Worm (Caenorhabditis elegans) whole organism, young adult: ENCODE measurements around the gene C06E4.3.

ENCODE experiments used
- B0035.1 ChIP-seq: sonication (generic microtip); optimal IDR thresholded peaks from 2 replicates; lab custom pipeline; 2016; ENCODE audit warnings: missing genetic modification characterization, mild to moderate bottlenecking, missing compliant biosample characterization, missing genotype, missing genetic modification reagents
- B0336.3 ChIP-seq: fragments of 200-800 bp; sonication (Bioruptor generic); IDR thresholded peaks from 2 replicates; pipeline ENCODE4 v1.3.6; 2022; ENCODE audit warnings: missing genetic modification characterization, missing compliant biosample characterization
- C06A6.2 ChIP-seq: fragments of 200-800 bp; sonication (Bioruptor generic); conservative IDR thresholded peaks from 2 replicates; pipeline ENCODE4 v1.3.6; 2022; ENCODE audit warnings: missing genetic modification characterization, missing compliant biosample characterization
- F10E7.11 ChIP-seq: sonication (generic microtip); optimal IDR thresholded peaks from 2 replicates; lab custom pipeline; 2017; ENCODE audit warnings: mild to moderate bottlenecking, missing genetic modification characterization, moderate library complexity, missing compliant biosample characterization
- F49E8.2 ChIP-seq: sonication (generic microtip); optimal IDR thresholded peaks from 3 replicates; lab custom pipeline; 2017; ENCODE audit warnings: missing genetic modification characterization, mild to moderate bottlenecking, missing compliant biosample characterization, antibody characterized with exemption, moderate library complexity; ENCODE audit not compliant: insufficient read depth
- F52B5.7 ChIP-seq: sonication (generic microtip); optimal IDR thresholded peaks from 2 replicates; lab custom pipeline; 2016; ENCODE audit warnings: mild to moderate bottlenecking, missing genetic modification characterization, missing compliant biosample characterization
- F57C9.4 ChIP-seq: sonication (generic microtip); optimal IDR thresholded peaks from 2 replicates; lab custom pipeline; 2017; ENCODE audit warnings: mild to moderate bottlenecking, missing genetic modification characterization, missing compliant biosample characterization
- T07F8.4 ChIP-seq: sonication (generic microtip); optimal IDR thresholded peaks from 2 replicates; lab custom pipeline; 2016; ENCODE audit warnings: mild to moderate bottlenecking, missing genetic modification characterization, moderate library complexity, missing compliant biosample characterization
- T26A5.8 ChIP-seq: sonication (generic microtip); optimal IDR thresholded peaks from 2 replicates; lab custom pipeline; 2016; ENCODE audit warnings: missing genetic modification characterization, missing compliant biosample characterization
- Y53F4B.3 ChIP-seq: fragments of 200-800 bp; sonication (Bioruptor generic); IDR thresholded peaks from 2 replicates; pipeline ENCODE4 v1.3.6; 2022; ENCODE audit warnings: missing genetic modification reagents, missing genetic modification characterization, missing compliant biosample characterization
- Y56A3A.18 ChIP-seq: fragments of 200-800 bp; sonication (Bioruptor generic); IDR thresholded peaks from 2 replicates; pipeline ENCODE4 v1.3.6; 2022; ENCODE audit warnings: missing genetic modification reagents, missing genetic modification characterization, missing compliant biosample characterization
- Y95B8A.8 ChIP-seq: fragments of 200-800 bp; sonication (Bioruptor generic); IDR thresholded peaks from 2 replicates; pipeline ENCODE4 v1.3.6; 2022; ENCODE audit warnings: missing genetic modification reagents, missing genetic modification characterization, missing compliant biosample characterization
- ZK185.1 ChIP-seq: sonication (generic microtip); optimal IDR thresholded peaks from 2 replicates; lab custom pipeline; 2016; ENCODE audit warnings: mild to moderate bottlenecking, missing genetic modification characterization, missing compliant biosample characterization; ENCODE audit not compliant: poor library complexity, severe bottlenecking
- athp-1 ChIP-seq: sonication (generic microtip); optimal IDR thresholded peaks from 2 replicates; lab custom pipeline; 2017; ENCODE audit warnings: mild to moderate bottlenecking, missing genetic modification characterization, missing compliant biosample characterization
- attf-5 ChIP-seq: fragments of 200-800 bp; sonication (Bioruptor generic); optimal IDR thresholded peaks from 2 replicates; lab custom pipeline; 2018; ENCODE audit warnings: mild to moderate bottlenecking, missing genetic modification characterization, missing compliant biosample characterization
- bed-1 ChIP-seq: fragments of 200-800 bp; sonication (Bioruptor generic); IDR thresholded peaks from 2 replicates; pipeline ENCODE4 v1.3.6; 2022; ENCODE audit warnings: missing genetic modification reagents, missing genetic modification characterization, missing compliant biosample characterization
- bed-2 ChIP-seq: fragments of 200-800 bp; sonication (Bioruptor generic); IDR thresholded peaks from 2 replicates; pipeline ENCODE4 v1.3.6; 2022; ENCODE audit warnings: missing genetic modification reagents, missing genetic modification characterization, missing compliant biosample characterization
- cebp-1 ChIP-seq, 2 experiments: fragments of 200-800 bp in 1 of 2; sonication (Bioruptor generic) in 1 of 2; sonication (generic microtip) in 1 of 2; IDR thresholded peaks in 1 of 2; optimal IDR thresholded peaks in 1 of 2; 2 replicates each; pipeline versions ENCODE4 v1.3.6 to Lab custom; 2017 to 2022; ENCODE audit warnings: missing compliant biosample characterization in 2 of 2, missing genetic modification characterization in 2 of 2, mild to moderate bottlenecking in 1 of 2, missing genetic modification reagents in 1 of 2, moderate library complexity in 1 of 2
- cebp-2 ChIP-seq: fragments of 200-800 bp; sonication (Bioruptor generic); IDR thresholded peaks from 2 replicates; pipeline ENCODE4 v1.3.6; 2022; ENCODE audit warnings: missing genetic modification characterization, missing compliant biosample characterization
- ceh-40 ChIP-seq: fragments of 200-800 bp; sonication (Bioruptor generic); IDR thresholded peaks from 2 replicates; pipeline ENCODE4 v1.3.6; 2022; ENCODE audit warnings: missing genetic modification characterization, missing compliant biosample characterization
- ceh-58 ChIP-seq: fragments of 200-800 bp; sonication (Bioruptor generic); IDR thresholded peaks from 2 replicates; pipeline ENCODE4 v1.3.6; 2022; ENCODE audit warnings: missing genetic modification characterization, missing compliant biosample characterization
- ets-4 ChIP-seq: fragments of 200-800 bp; sonication (Bioruptor generic); optimal IDR thresholded peaks from 2 replicates; lab custom pipeline; 2018; ENCODE audit warnings: mild to moderate bottlenecking, missing genetic modification characterization, missing compliant biosample characterization
- gei-17 ChIP-seq: fragments of 200-800 bp; sonication (Bioruptor generic); optimal IDR thresholded peaks from 2 replicates; lab custom pipeline; 2018; ENCODE audit warnings: mild to moderate bottlenecking, missing genetic modification characterization, missing compliant biosample characterization
- him-1 ChIP-seq: sonication (generic microtip); optimal IDR thresholded peaks from 2 replicates; lab custom pipeline; 2016; ENCODE audit warnings: missing genotype, missing genetic modification reagents, missing genetic modification characterization, missing compliant biosample characterization
- hlh-12 ChIP-seq: sonication (generic microtip); optimal IDR thresholded peaks from 2 replicates; lab custom pipeline; 2016; ENCODE audit warnings: missing genetic modification characterization, missing compliant biosample characterization
- hrde-1 ChIP-seq: sonication (generic microtip); optimal IDR thresholded peaks from 2 replicates; lab custom pipeline; 2016; ENCODE audit warnings: missing genetic modification characterization, mild to moderate bottlenecking, missing compliant biosample characterization, moderate library complexity, missing genotype, missing genetic modification reagents, borderline replicate concordance
- lin-40 ChIP-seq: sonication (generic microtip); optimal IDR thresholded peaks from 2 replicates; lab custom pipeline; 2016; ENCODE audit warnings: missing genetic modification characterization, mild to moderate bottlenecking, missing compliant biosample characterization, missing genotype, missing genetic modification reagents
- lin-54 ChIP-seq: fragments of 200-800 bp; sonication (Bioruptor generic); optimal IDR thresholded peaks from 2 replicates; lab custom pipeline; 2018; ENCODE audit warnings: mild to moderate bottlenecking, missing genetic modification characterization, missing compliant biosample characterization
- mes-4 ChIP-seq: sonication (generic microtip); optimal IDR thresholded peaks from 2 replicates; lab custom pipeline; 2016; ENCODE audit warnings: missing genotype, missing genetic modification characterization, missing compliant biosample characterization
- nfya-2 ChIP-seq: fragments of 200-800 bp; sonication (Bioruptor generic); IDR thresholded peaks from 2 replicates; pipeline ENCODE4 v1.3.6; 2022; ENCODE audit warnings: missing genetic modification reagents, missing genetic modification characterization, missing compliant biosample characterization
- nhr-120 ChIP-seq: fragments of 200-800 bp; sonication (Bioruptor generic); IDR thresholded peaks from 2 replicates; pipeline ENCODE4 v1.3.6; 2022; ENCODE audit warnings: missing genetic modification characterization, missing compliant biosample characterization
- nhr-27 ChIP-seq: fragments of 200-800 bp; sonication (Bioruptor generic); optimal IDR thresholded peaks from 2 replicates; lab custom pipeline; 2018; ENCODE audit warnings: mild to moderate bottlenecking, missing genetic modification characterization, moderate library complexity, missing compliant biosample characterization
- nhr-90 ChIP-seq: sonication (generic microtip); optimal IDR thresholded peaks from 2 replicates; lab custom pipeline; 2016; ENCODE audit warnings: missing genotype, mild to moderate bottlenecking, missing genetic modification characterization, missing compliant biosample characterization
- rec-8 ChIP-seq, 2 experiments: sonication (generic microtip); optimal IDR thresholded peaks; 2 replicates each; lab custom pipeline; 2016; ENCODE audit warnings: mild to moderate bottlenecking in 2 of 2, missing genetic modification characterization in 2 of 2, missing genetic modification reagents in 2 of 2, missing genotype in 2 of 2, missing biosample characterization in 1 of 2, missing compliant biosample characterization in 1 of 2, moderate library complexity in 1 of 2
- sdz-38 ChIP-seq: sonication (generic microtip); optimal IDR thresholded peaks from 2 replicates; lab custom pipeline; 2016; ENCODE audit warnings: missing genotype, missing genetic modification characterization, missing compliant biosample characterization
- sea-2 ChIP-seq: fragments of 200-800 bp; sonication (Bioruptor generic); IDR thresholded peaks from 2 replicates; pipeline ENCODE4 v1.3.6; 2022; ENCODE audit warnings: missing genetic modification characterization, missing compliant biosample characterization
- snpc-1.1 ChIP-seq: sonication (generic microtip); optimal IDR thresholded peaks from 2 replicates; lab custom pipeline; 2017; ENCODE audit warnings: missing genetic modification characterization, mild to moderate bottlenecking, missing compliant biosample characterization, antibody characterized with exemption, moderate library complexity, missing genotype, missing genetic modification reagents; ENCODE audit not compliant: insufficient read depth
- snpc-4 ChIP-seq, 5 experiments: fragments of 150-350 bp in 1 of 5; sonication (generic microtip) in 4 of 5; optimal IDR thresholded peaks; 2 replicates each; lab custom pipeline; 2014 to 2018; ENCODE audit warnings: missing genetic modification characterization in 5 of 5, missing biosample characterization in 3 of 5, antibody characterized with exemption in 2 of 5, mild to moderate bottlenecking in 2 of 5, missing compliant biosample characterization in 2 of 5, missing genotype in 2 of 5, moderate library complexity in 2 of 5, missing genetic modification reagents in 1 of 5
- somi-1 ChIP-seq: fragments of 200-800 bp; sonication (Bioruptor generic); optimal IDR thresholded peaks from 2 replicates; lab custom pipeline; 2018; ENCODE audit warnings: mild to moderate bottlenecking, missing genetic modification characterization, missing compliant biosample characterization
- tbp1 ChIP-seq: fragments of 200-800 bp; sonication (Bioruptor generic); optimal IDR thresholded peaks from 2 replicates; lab custom pipeline; 2018; ENCODE audit warnings: mild to moderate bottlenecking, missing genetic modification characterization, missing compliant biosample characterization
- tbx-9 ChIP-seq: sonication (generic microtip); optimal IDR thresholded peaks from 2 replicates; lab custom pipeline; 2016; ENCODE audit warnings: borderline replicate concordance, missing genetic modification characterization, inconsistent platforms, missing compliant biosample characterization
- zfh-2 ChIP-seq: fragments of 200-800 bp; sonication (Bioruptor generic); conservative IDR thresholded peaks from 2 replicates; pipeline ENCODE4 v1.3.6; 2022; ENCODE audit warnings: missing genetic modification reagents, missing genetic modification characterization, missing compliant biosample characterization
- ztf-22 ChIP-seq: fragments of 200-800 bp; sonication (Bioruptor generic); optimal IDR thresholded peaks from 2 replicates; lab custom pipeline; 2018; ENCODE audit warnings: mild to moderate bottlenecking, missing genetic modification characterization, moderate library complexity, missing compliant biosample characterization

C06E4.3 gene

DNA sequence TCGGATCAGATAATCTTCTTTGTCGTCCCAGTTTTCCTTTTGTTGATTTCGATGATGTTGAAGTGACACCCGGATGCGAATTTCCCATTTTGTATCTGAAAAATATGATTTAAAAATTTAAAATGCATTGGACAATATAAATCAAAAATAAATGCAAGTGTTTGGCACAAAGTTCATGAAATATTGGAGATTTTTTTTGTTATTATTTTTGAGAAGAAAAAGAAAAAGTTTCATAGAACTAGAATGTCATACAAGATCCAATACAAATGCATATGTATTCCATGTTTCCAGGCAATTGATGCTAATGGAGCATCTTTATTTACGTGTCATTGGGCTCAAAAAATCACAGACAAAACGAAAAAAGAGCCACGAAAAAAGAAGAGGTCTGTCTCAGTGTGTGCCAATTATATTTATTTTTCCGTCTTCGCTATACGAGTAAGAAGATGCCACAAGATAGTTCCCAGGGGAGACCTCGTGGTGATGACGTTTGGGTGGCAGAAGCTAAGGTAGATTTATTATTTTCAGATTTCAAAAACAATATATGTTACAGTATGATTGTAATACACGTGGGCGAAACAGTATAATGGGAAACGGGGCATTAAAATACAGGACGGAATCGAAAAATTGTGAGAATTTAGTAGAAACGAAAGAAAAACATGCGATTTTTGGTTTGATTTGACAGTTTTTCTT lies 41.1 kb upstream of the C06E4.3 start, which contains the start of the genes glb-23 and R13A1.1:
Gene glb-23, minus strand, starts transcription at position 101 of the 690 bp plus-strand sequence.
Gene R13A1.1, plus strand, starts transcription at position 640 of the 690 bp plus-strand sequence.
- no peak for TF ChIP-seq attf-5
- TF ChIP-seq somi-1 (GFP tag; lab: Kevin White, UChicago) = no peak
- no peak for TF ChIP-seq tbx-9 (tag; lab: Kevin White, UChicago)
- TF ChIP-seq nhr-120 (GFP tag; lab: Robert Waterston, UW) = no peak
- no peak for TF ChIP-seq ceh-58 (GFP tag; lab: Robert Waterston, UW)
- TF ChIP-seq snpc-1.1 (tag; lab: Kevin White, UChicago) = no peak
- TF ChIP-seq him-1 (tag; lab: Kevin White, UChicago) = no peak
- TF ChIP-seq sea-2 (GFP tag; lab: Robert Waterston, UW) = no peak
- TF ChIP-seq C06A6.2 (GFP tag; lab: Robert Waterston, UW) = no peak
- no peak for TF ChIP-seq cebp-1 (GFP tag; IDR thresholded peaks at IDR 0.05; lab: Robert Waterston, UW)
- no peak for TF ChIP-seq cebp-1 (tag; optimal IDR thresholded peaks at IDR 0.05; lab: Kevin White, UChicago)
- TF ChIP-seq Y56A3A.18 (GFP tag; lab: Robert Waterston, UW) = no peak
- no peak for TF ChIP-seq ztf-22 (GFP tag; lab: Kevin White, UChicago)
- no peak for TF ChIP-seq mes-4
- TF ChIP-seq snpc-4 (GFP tag; optimal IDR thresholded peaks at IDR 0.05; lab: Kevin White, UChicago) = no peak
- no peak for TF ChIP-seq snpc-4 (tag; optimal IDR thresholded peaks at IDR 0.05; lab: Kevin White, UChicago)
- TF ChIP-seq nfya-2 (GFP tag; lab: Robert Waterston, UW) = no peak
- no peak for TF ChIP-seq nhr-27 (tag; lab: Kevin White, UChicago)
- TF ChIP-seq ets-4 (GFP tag; lab: Kevin White, UChicago) = no peak

ce11 chrIV:7222088-7222487 lies 38.6 kb upstream of the C06E4.3 start:
- no peak for TF ChIP-seq hrde-1 (tag; lab: Kevin White, UChicago)
- no peak for TF ChIP-seq sdz-38 (tag; lab: Kevin White, UChicago)
- no peak for TF ChIP-seq rec-8 (tag; optimal IDR thresholded peaks at IDR 0.05; lab: Kevin White, UChicago)
- no peak for TF ChIP-seq bed-1 (GFP tag; lab: Robert Waterston, UW)
- TF ChIP-seq Y95B8A.8 = no peak
- no peak for TF ChIP-seq gei-17 (GFP tag; lab: Kevin White, UChicago)
- no peak for TF ChIP-seq lin-40
- no peak for TF ChIP-seq ZK185.1
- TF ChIP-seq T26A5.8 = no peak
- TF ChIP-seq zfh-2 (GFP tag; lab: Robert Waterston, UW) = no peak
- TF ChIP-seq T07F8.4 = no peak
- TF ChIP-seq F10E7.11 (tag; lab: Kevin White, UChicago) = no peak
- TF ChIP-seq bed-2 = no peak
- TF ChIP-seq B0035.1 (tag; lab: Kevin White, UChicago) = no peak
- no peak for TF ChIP-seq B0336.3 (GFP tag; lab: Robert Waterston, UW)

- no peak for TF ChIP-seq nhr-90 (tag; lab: Kevin White, UChicago)
- TF ChIP-seq hlh-12 (tag; lab: Kevin White, UChicago) = no peak
- no peak for TF ChIP-seq ets-4 (GFP tag; lab: Kevin White, UChicago)
- TF ChIP-seq tbx-9 (tag; lab: Kevin White, UChicago) = no peak
- no peak for TF ChIP-seq F49E8.2 (tag; lab: Kevin White, UChicago)
- TF ChIP-seq athp-1 (tag; lab: Kevin White, UChicago) = no peak
- no peak for TF ChIP-seq tbp1 (GFP tag; lab: Kevin White, UChicago)
- TF ChIP-seq cebp-2 (GFP tag; lab: Robert Waterston, UW) = no peak
- no peak for TF ChIP-seq lin-54 (GFP tag; lab: Kevin White, UChicago)
- no peak for TF ChIP-seq bed-2
- TF ChIP-seq ceh-40 (GFP tag; lab: Robert Waterston, UW) = no peak
- TF ChIP-seq F52B5.7 (tag; lab: Kevin White, UChicago) = no peak
- TF ChIP-seq F57C9.4 (tag; lab: Kevin White, UChicago) = no peak
- no peak for TF ChIP-seq ztf-22 (GFP tag; lab: Kevin White, UChicago)
- TF ChIP-seq Y53F4B.3 (GFP tag; lab: Robert Waterston, UW) = no peak
- TF ChIP-seq hrde-1 (tag; lab: Kevin White, UChicago) = no peak
These were observed 33.6 kb upstream of the C06E4.3 start, which contains the start of gene R13A1.10 for ce11 chrIV:7227072-7227471. TSS of gene R13A1.10 (minus strand) at chrIV:7227172.
